Fruit fly (Drosophila melanogaster) whole organism, embryonic: ENCODE measurements around the gene Rab3-GAP.
A peak's percentile ranks its signal among the peaks of the same experiment; 100 is the strongest.

Experiments
- ATbp ChIP-seq: fragments of 200-800 bp; sonication (Bioruptor generic); optimal IDR thresholded peaks from 2 replicates; lab custom pipeline; 2017; ENCODE audit warnings: missing biosample characterization, mild to moderate bottlenecking, missing genetic modification characterization, missing genetic modification reagents
- Asciz ChIP-seq: fragments of 200-800 bp; sonication (Bioruptor generic); optimal IDR thresholded peaks from 2 replicates; lab custom pipeline; 2017; ENCODE audit warnings: missing biosample characterization, mild to moderate bottlenecking, missing genetic modification characterization, missing genetic modification reagents
- Blimp-1 ChIP-seq: fragments of 200-800 bp; sonication (Bioruptor generic); optimal IDR thresholded peaks from 3 replicates; lab custom pipeline; 2018; ENCODE audit warnings: missing biosample characterization, missing genetic modification characterization, mild to moderate bottlenecking, moderate library complexity, missing genetic modification reagents
- CG10321 ChIP-seq: fragments of 200-800 bp; sonication (Bioruptor generic); IDR thresholded peaks from 2 replicates; pipeline ENCODE4 v1.3.6; 2022; ENCODE audit warnings: missing biosample characterization, missing genetic modification characterization
- CG10543 ChIP-seq: fragments of 200-800 bp; sonication (Bioruptor generic); optimal IDR thresholded peaks from 3 replicates; lab custom pipeline; 2017; ENCODE audit warnings: missing biosample characterization, mild to moderate bottlenecking, missing genetic modification characterization, moderate library complexity
- CG11456 ChIP-seq: fragments of 200-800 bp; sonication (Bioruptor generic); IDR thresholded peaks from 3 replicates; pipeline ENCODE4 v1.3.6; 2022; ENCODE audit warnings: missing biosample characterization, missing genetic modification characterization
- CG11504 ChIP-seq: fragments of 200-800 bp; sonication (Bioruptor generic); optimal IDR thresholded peaks from 3 replicates; lab custom pipeline; 2019; ENCODE audit warnings: missing biosample characterization, mild to moderate bottlenecking, missing genetic modification characterization, moderate library complexity
- CG13123 ChIP-seq: fragments of 200-800 bp; sonication (Bioruptor generic); optimal IDR thresholded peaks from 2 replicates; lab custom pipeline; 2016; ENCODE audit warnings: missing biosample characterization, missing genetic modification characterization
- CG14441 ChIP-seq: fragments of 200-800 bp; sonication (Bioruptor generic); IDR thresholded peaks from 2 replicates; pipeline ENCODE4 v1.3.6; 2022; ENCODE audit warnings: missing biosample characterization, missing genetic modification characterization
- CG1529 ChIP-seq: fragments of 200-800 bp; sonication (Bioruptor generic); optimal IDR thresholded peaks from 3 replicates; lab custom pipeline; 2018; ENCODE audit warnings: missing biosample characterization, missing genetic modification characterization
- CG15514 ChIP-seq: fragments of 200-800 bp; sonication (Bioruptor generic); optimal IDR thresholded peaks from 3 replicates; lab custom pipeline; 2017; ENCODE audit warnings: missing biosample characterization, missing genetic modification characterization, mild to moderate bottlenecking, moderate library complexity, missing genetic modification reagents
- CG1603 ChIP-seq: fragments of 200-800 bp; sonication (Bioruptor generic); optimal IDR thresholded peaks from 2 replicates; lab custom pipeline; 2019; ENCODE audit warnings: missing biosample characterization, mild to moderate bottlenecking, missing genetic modification characterization, moderate library complexity
- CG17328 ChIP-seq: fragments of 200-800 bp; sonication (Bioruptor generic); IDR thresholded peaks from 2 replicates; pipeline ENCODE4 v1.3.6; 2022; ENCODE audit warnings: missing biosample characterization, missing genetic modification characterization
- CG17385 ChIP-seq: fragments of 200-800 bp; sonication (Bioruptor generic); optimal IDR thresholded peaks from 3 replicates; lab custom pipeline; 2018; ENCODE audit warnings: missing biosample characterization, mild to moderate bottlenecking, missing genetic modification characterization
- CG17912 ChIP-seq: fragments of 200-800 bp; sonication (Bioruptor generic); optimal IDR thresholded peaks from 2 replicates; lab custom pipeline; 2018; ENCODE audit warnings: missing biosample characterization, mild to moderate bottlenecking, missing genetic modification characterization
- CG18011 ChIP-seq: fragments of 200-800 bp; sonication (Bioruptor generic); optimal IDR thresholded peaks from 2 replicates; lab custom pipeline; 2017; ENCODE audit warnings: missing biosample characterization, missing genetic modification characterization, mild to moderate bottlenecking, moderate library complexity, missing genotype
- CG2120 ChIP-seq: fragments of 200-800 bp; sonication (Bioruptor generic); optimal IDR thresholded peaks from 3 replicates; lab custom pipeline; 2016; ENCODE audit warnings: missing biosample characterization, missing genetic modification characterization
- CG2129 ChIP-seq: fragments of 200-800 bp; sonication (Bioruptor generic); IDR thresholded peaks from 2 replicates; pipeline ENCODE4 v1.3.6; 2022; ENCODE audit warnings: missing biosample characterization, missing genetic modification characterization; ENCODE audit not compliant: partially characterized antibody
- CG30403 ChIP-seq: fragments of 200-800 bp; sonication (Bioruptor generic); optimal IDR thresholded peaks from 3 replicates; lab custom pipeline; 2016; ENCODE audit warnings: missing biosample characterization, missing genetic modification characterization
- CG3726 ChIP-seq: fragments of 200-800 bp; sonication (Bioruptor generic); IDR thresholded peaks from 3 replicates; pipeline ENCODE4, ENCODE4 v1.3.6; 2022; ENCODE audit warnings: missing biosample characterization, missing genetic modification characterization
- CG4282 ChIP-seq: fragments of 200-800 bp; sonication (Bioruptor generic); optimal IDR thresholded peaks from 2 replicates; lab custom pipeline; 2016; ENCODE audit warnings: missing biosample characterization, missing genetic modification characterization
- CG6689 ChIP-seq: fragments of 200-800 bp; sonication (Bioruptor generic); IDR thresholded peaks from 2 replicates; pipeline ENCODE4 v1.3.6; 2022; ENCODE audit warnings: missing biosample characterization, missing genetic modification characterization
- CG6854 ChIP-seq: fragments of 200-800 bp; sonication (Bioruptor generic); optimal IDR thresholded peaks from 3 replicates; lab custom pipeline; 2017; ENCODE audit warnings: missing biosample characterization, mild to moderate bottlenecking, missing genetic modification characterization
- CG8359 ChIP-seq: fragments of 200-800 bp; sonication (Bioruptor generic); optimal IDR thresholded peaks from 2 replicates; lab custom pipeline; 2017; ENCODE audit warnings: missing biosample characterization, mild to moderate bottlenecking, missing genetic modification characterization, borderline replicate concordance
- CG9797 ChIP-seq: fragments of 200-800 bp; sonication (Bioruptor generic); optimal IDR thresholded peaks from 3 replicates; lab custom pipeline; 2018; ENCODE audit warnings: missing biosample characterization, mild to moderate bottlenecking, missing genetic modification characterization
- Dref ChIP-seq: fragments of 200-800 bp; sonication (Bioruptor generic); IDR thresholded peaks from 2 replicates; pipeline ENCODE4 v1.3.6; 2022; ENCODE audit warnings: missing biosample characterization, missing genetic modification characterization
- Gsc ChIP-seq: fragments of 200-800 bp; sonication (Bioruptor generic); IDR thresholded peaks from 2 replicates; pipeline ENCODE4 v1.3.6; 2022; ENCODE audit warnings: missing biosample characterization, missing genetic modification characterization
- Lhr ChIP-seq: fragments of 200-800 bp; sonication (Bioruptor generic); optimal IDR thresholded peaks from 3 replicates; lab custom pipeline; 2017; ENCODE audit warnings: mild to moderate bottlenecking, missing biosample characterization, missing genetic modification reagents, missing genetic modification characterization
- Lpt ChIP-seq: fragments of >200 bp; optimal IDR thresholded peaks from 2 replicates; lab custom pipeline; 2018; ENCODE audit warnings: missing biosample characterization, missing genetic modification characterization
- Myb ChIP-seq: fragments of 200-800 bp; sonication (Bioruptor generic); optimal IDR thresholded peaks from 2 replicates; lab custom pipeline; 2016; ENCODE audit warnings: missing biosample characterization, missing genetic modification characterization
- Neu2 ChIP-seq: fragments of 200-800 bp; sonication (Bioruptor generic); optimal IDR thresholded peaks from 3 replicates; lab custom pipeline; 2016; ENCODE audit warnings: missing biosample characterization, missing genetic modification characterization, borderline replicate concordance
- PHDP ChIP-seq: fragments of 200-800 bp; sonication (Bioruptor generic); optimal IDR thresholded peaks from 3 replicates; lab custom pipeline; 2018; ENCODE audit warnings: missing biosample characterization, mild to moderate bottlenecking, missing genetic modification characterization, moderate library complexity
- Ravus ChIP-seq: fragments of 200-800 bp; sonication (Bioruptor generic); IDR thresholded peaks from 2 replicates; pipeline ENCODE4 v1.3.6; 2022; ENCODE audit warnings: missing biosample characterization, missing genetic modification characterization
- Sry-β ChIP-seq: fragments of 200-800 bp; sonication (Bioruptor generic); optimal IDR thresholded peaks from 2 replicates; lab custom pipeline; 2018; ENCODE audit warnings: missing biosample characterization, mild to moderate bottlenecking, missing genetic modification characterization, moderate library complexity
- Xrp1 ChIP-seq: fragments of 200-800 bp; sonication (Bioruptor generic); IDR thresholded peaks from 2 replicates; pipeline ENCODE4 v1.3.6; 2022; ENCODE audit warnings: missing biosample characterization, missing genetic modification characterization
- az2 ChIP-seq: fragments of 200-800 bp; sonication (Bioruptor generic); optimal IDR thresholded peaks from 3 replicates; lab custom pipeline; 2016; ENCODE audit warnings: missing biosample characterization, missing genetic modification characterization
- cad ChIP-seq: fragments of >200 bp; optimal IDR thresholded peaks from 2 replicates; lab custom pipeline; 2017; ENCODE audit warnings: missing biosample characterization, missing genetic modification characterization
- esg ChIP-seq: fragments of 200-800 bp; sonication (Bioruptor generic); conservative IDR thresholded peaks from 2 replicates; pipeline ENCODE4 v1.3.6; 2022; ENCODE audit warnings: missing biosample characterization, missing genetic modification characterization
- ewg ChIP-seq: fragments of 200-800 bp; sonication (Bioruptor generic); optimal IDR thresholded peaks from 3 replicates; lab custom pipeline; 2017; ENCODE audit warnings: mild to moderate bottlenecking, missing biosample characterization, missing genetic modification reagents, missing genetic modification characterization
- gro ChIP-seq: fragments of 200-800 bp; sonication (Bioruptor generic); optimal IDR thresholded peaks from 2 replicates; lab custom pipeline; 2016; ENCODE audit warnings: missing biosample characterization, missing genetic modification characterization
- hbn ChIP-seq: fragments of 200-800 bp; sonication (Bioruptor generic); IDR thresholded peaks from 2 replicates; pipeline ENCODE4 v1.3.6; 2022; ENCODE audit warnings: missing biosample characterization, missing genetic modification characterization; ENCODE audit not compliant: partially characterized antibody
- jigr1 ChIP-seq: fragments of 200-800 bp; sonication (Bioruptor generic); IDR thresholded peaks from 3 replicates; pipeline ENCODE4 v1.3.6; 2022; ENCODE audit warnings: missing biosample characterization, missing genetic modification characterization
- nerfin-1 ChIP-seq: fragments of 200-800 bp; sonication (Bioruptor generic); optimal IDR thresholded peaks from 3 replicates; lab custom pipeline; 2019; ENCODE audit warnings: missing biosample characterization, mild to moderate bottlenecking, missing genetic modification characterization, moderate library complexity
- odd ChIP-seq: fragments of 200-800 bp; sonication (Bioruptor generic); optimal IDR thresholded peaks from 2 replicates; lab custom pipeline; 2017; ENCODE audit warnings: missing biosample characterization, mild to moderate bottlenecking, missing genetic modification characterization
- salm ChIP-seq: fragments of 200-800 bp; sonication (Bioruptor generic); optimal IDR thresholded peaks from 2 replicates; lab custom pipeline; 2018; ENCODE audit warnings: missing biosample characterization, mild to moderate bottlenecking, missing genetic modification characterization
- sc ChIP-seq, 3 experiments: fragments of >200 bp in 2 of 3; fragments of 200-800 bp in 1 of 3; sonication (Bioruptor generic) in 1 of 3; optimal IDR thresholded peaks; 2 replicates in 2 of 3; 3 replicates in 1 of 3; lab custom pipeline; 2017; ENCODE audit warnings: mild to moderate bottlenecking in 1 of 3, missing biosample characterization in 1 of 3, missing genetic modification characterization in 1 of 3, missing genetic modification reagents in 1 of 3
- tin ChIP-seq: fragments of 200-800 bp; sonication (Bioruptor generic); optimal IDR thresholded peaks from 3 replicates; lab custom pipeline; 2016; ENCODE audit warnings: missing biosample characterization, missing genetic modification characterization
- toy ChIP-seq: fragments of 200-800 bp; sonication (Bioruptor generic); IDR thresholded peaks from 2 replicates; pipeline ENCODE4 v1.3.6; 2022; ENCODE audit warnings: missing biosample characterization, missing genetic modification characterization
- unpg ChIP-seq: fragments of 200-800 bp; sonication (Bioruptor generic); optimal IDR thresholded peaks from 3 replicates; lab custom pipeline; 2018; ENCODE audit warnings: missing biosample characterization, mild to moderate bottlenecking, missing genetic modification characterization, moderate library complexity
- usp ChIP-seq: fragments of >200 bp; optimal IDR thresholded peaks from 2 replicates; lab custom pipeline; 2017; ENCODE audit warnings: missing biosample characterization, missing genetic modification characterization
- yki ChIP-seq: fragments of >200 bp; optimal IDR thresholded peaks from 3 replicates; lab custom pipeline; 2018

The Rab3-GAP gene

dm6 chr2L:12021193-12021592, 41.8 kb downstream of the Rab3-GAP start (continued):
- TF ChIP-seq CG4282 (GFP tag; lab: Kevin White, UChicago) (no peak), nerfin-1 (tag; lab: Kevin White, UChicago) (peak; percentile 36), Neu2 (GFP tag; lab: Kevin White, UChicago) (no peak), usp (GFP tag; lab: Kevin White, UChicago) (no peak), sc (optimal IDR thresholded peaks at IDR 0.05; lab: Kevin White, UChicago) (no peak), sc (GFP tag; optimal IDR thresholded peaks at IDR 0.05; lab: Kevin White, UChicago) (peak; percentile 80), CG30403 (GFP tag; lab: Kevin White, UChicago) (no peak), CG8359 (GFP tag; lab: Kevin White, UChicago) (no peak), CG15514 (GFP tag; lab: Kevin White, UChicago) (peak; percentile 75), Myb (GFP tag; lab: Kevin White, UChicago) (no peak), CG10321 (GFP tag; lab: Robert Waterston, UW) (no peak; the same call in 1 of the 2 replicates), Asciz (GFP tag; lab: Kevin White, UChicago) (peak; percentile 78), hbn (GFP tag; lab: Robert Waterston, UW) (no peak), CG1529 (GFP tag; lab: Kevin White, UChicago) (peak; percentile 86), Lhr (peak; percentile 33), jigr1 (GFP tag; lab: Robert Waterston, UW) (no peak), CG9797 (no peak), cad (GFP tag; lab: Kevin White, UChicago) (no peak), CG1603 (tag; lab: Kevin White, UChicago) (peak; percentile 69), CG11504 (peak; percentile 46), unpg (GFP tag; lab: Kevin White, UChicago) (peak; percentile 75), CG18011 (peak; percentile 42), PHDP (peak; percentile 91), Blimp-1 (GFP tag; lab: Kevin White, UChicago) (peak; percentile 76), tin (no peak), ATbp (GFP tag; lab: Kevin White, UChicago) (peak; percentile 93), CG17385 (peak; percentile 28), yki (lab: Kevin White, UChicago) (no peak), Ravus (GFP tag; lab: Robert Waterston, UW) (no peak), CG17912 (GFP tag; lab: Kevin White, UChicago) (peak; percentile 8), salm (tag; lab: Kevin White, UChicago) (peak; percentile 9), CG2129 (GFP tag; lab: Robert Waterston, UW) (no peak), Dref (no peak), CG2120 (GFP tag; lab: Kevin White, UChicago) (peak; percentile 52), esg (GFP tag; lab: Robert Waterston, UW) (no peak), Xrp1 (peak; percentile 72), CG6854 (GFP tag; lab: Kevin White, UChicago) (peak; percentile 48), Sry-β (GFP tag; lab: Kevin White, UChicago) (no peak), ewg (GFP tag; lab: Kevin White, UChicago) (peak; percentile 59), CG14441 (GFP tag; lab: Robert Waterston, UW) (no peak), odd (GFP tag; lab: Kevin White, UChicago) (peak; percentile 71), CG13123 (GFP tag; lab: Kevin White, UChicago) (peak; percentile 68), gro (GFP tag; lab: Kevin White, UChicago) (peak; percentile 25), CG10543 (GFP tag; lab: Kevin White, UChicago) (peak; percentile 80), Lpt (GFP tag; lab: Kevin White, UChicago) (no peak), CG11456 (GFP tag; lab: Robert Waterston, UW) (no peak), CG17328 (GFP tag; lab: Robert Waterston, UW) (peak; percentile 61), CG6689 (GFP tag; lab: Robert Waterston, UW) (no peak), az2 (no peak), Gsc (GFP tag; lab: Robert Waterston, UW) (no peak), toy (GFP tag; lab: Robert Waterston, UW) (no peak), CG3726 (no peak)
